Worm (Caenorhabditis elegans) whole organism, young adult: ENCODE measurements around the gene hpl-2.

ENCODE experiments used
- F10E7.11 ChIP-seq: sonication (generic microtip); optimal IDR thresholded peaks from 2 replicates; lab custom pipeline; 2017; ENCODE audit warnings: mild to moderate bottlenecking, missing genetic modification characterization, moderate library complexity, missing compliant biosample characterization
- F23B12.7 ChIP-seq: sonication (generic microtip); optimal IDR thresholded peaks from 2 replicates; lab custom pipeline; 2017; ENCODE audit warnings: missing genetic modification characterization, mild to moderate bottlenecking, missing compliant biosample characterization, antibody characterized with exemption, moderate library complexity; ENCODE audit not compliant: insufficient read depth
- F37B4.10 ChIP-seq: fragments of 200-800 bp; sonication (Bioruptor generic); IDR thresholded peaks from 2 replicates; pipeline ENCODE4 v1.3.6; 2022; ENCODE audit warnings: missing genetic modification characterization, missing compliant biosample characterization
- F57C9.4 ChIP-seq: sonication (generic microtip); optimal IDR thresholded peaks from 2 replicates; lab custom pipeline; 2017; ENCODE audit warnings: mild to moderate bottlenecking, missing genetic modification characterization, missing compliant biosample characterization
- K12H6.12 ChIP-seq: fragments of 200-800 bp; sonication (Bioruptor generic); optimal IDR thresholded peaks from 2 replicates; lab custom pipeline; 2018; ENCODE audit warnings: mild to moderate bottlenecking, missing genetic modification characterization, missing compliant biosample characterization
- Y53G8AR.9 ChIP-seq: fragments of 200-800 bp; sonication (Bioruptor generic); conservative IDR thresholded peaks from 2 replicates; pipeline ENCODE4 v1.3.6; 2022; ENCODE audit warnings: missing genetic modification reagents, missing genetic modification characterization, missing compliant biosample characterization
- Y79H2A.3 ChIP-seq: fragments of 200-800 bp; sonication (Bioruptor generic); conservative IDR thresholded peaks from 2 replicates; pipeline ENCODE4 v1.3.6; 2022; ENCODE audit warnings: missing genetic modification reagents, missing genetic modification characterization, missing compliant biosample characterization
- akir-1 ChIP-seq: fragments of 200-800 bp; sonication (Bioruptor generic); optimal IDR thresholded peaks from 2 replicates; lab custom pipeline; 2018; ENCODE audit warnings: mild to moderate bottlenecking, missing genetic modification characterization, moderate library complexity, missing compliant biosample characterization
- ama-1 ChIP-seq, 3 experiments: fragments of 150-350 bp in 1 of 3; sonication (generic microtip) in 2 of 3; optimal IDR thresholded peaks; 2 replicates each; lab custom pipeline; 2014 to 2018; ENCODE audit warnings: missing biosample characterization in 2 of 3, missing genetic modification characterization in 2 of 3, missing genetic modification reagents in 2 of 3
- atf-7 ChIP-seq: sonication (generic microtip); optimal IDR thresholded peaks from 2 replicates; lab custom pipeline; 2017; ENCODE audit warnings: mild to moderate bottlenecking, missing genetic modification characterization, missing compliant biosample characterization
- attf-6 ChIP-seq: fragments of 200-800 bp; sonication (Bioruptor generic); IDR thresholded peaks from 2 replicates; pipeline ENCODE4 v1.3.6; 2022; ENCODE audit warnings: missing genetic modification reagents, missing genetic modification characterization, missing compliant biosample characterization
- cebp-2 ChIP-seq: fragments of 200-800 bp; sonication (Bioruptor generic); IDR thresholded peaks from 2 replicates; pipeline ENCODE4 v1.3.6; 2022; ENCODE audit warnings: missing genetic modification characterization, missing compliant biosample characterization
- ceh-100 ChIP-seq: fragments of 200-800 bp; sonication (Bioruptor generic); IDR thresholded peaks from 2 replicates; pipeline ENCODE4 v1.3.6; 2022; ENCODE audit warnings: missing genetic modification reagents, missing genetic modification characterization, missing compliant biosample characterization
- ceh-40 ChIP-seq: fragments of 200-800 bp; sonication (Bioruptor generic); IDR thresholded peaks from 2 replicates; pipeline ENCODE4 v1.3.6; 2022; ENCODE audit warnings: missing genetic modification characterization, missing compliant biosample characterization
- ceh-91 ChIP-seq: fragments of 200-800 bp; sonication (Bioruptor generic); IDR thresholded peaks from 2 replicates; pipeline ENCODE4 v1.3.6; 2022; ENCODE audit warnings: missing genetic modification reagents, missing genetic modification characterization, missing compliant biosample characterization
- chd-7 ChIP-seq: sonication (generic microtip); optimal IDR thresholded peaks from 2 replicates; lab custom pipeline; 2016; ENCODE audit warnings: mild to moderate bottlenecking, missing genetic modification characterization, moderate library complexity, missing compliant biosample characterization
- die-1 ChIP-seq: sonication (generic microtip); optimal IDR thresholded peaks from 2 replicates; lab custom pipeline; 2016; ENCODE audit warnings: missing genotype, mild to moderate bottlenecking, missing genetic modification characterization, missing compliant biosample characterization
- efl-1 ChIP-seq: fragments of 150-350 bp; optimal IDR thresholded peaks from 2 replicates; lab custom pipeline; 2014; ENCODE audit warnings: missing biosample characterization, missing genetic modification reagents, missing genetic modification characterization
- ets-4 ChIP-seq: fragments of 200-800 bp; sonication (Bioruptor generic); optimal IDR thresholded peaks from 2 replicates; lab custom pipeline; 2018; ENCODE audit warnings: mild to moderate bottlenecking, missing genetic modification characterization, missing compliant biosample characterization
- fkh-3 ChIP-seq: sonication (generic microtip); optimal IDR thresholded peaks from 2 replicates; lab custom pipeline; 2016; ENCODE audit warnings: mild to moderate bottlenecking, missing genetic modification characterization, missing compliant biosample characterization
- gei-17 ChIP-seq: fragments of 200-800 bp; sonication (Bioruptor generic); optimal IDR thresholded peaks from 2 replicates; lab custom pipeline; 2018; ENCODE audit warnings: mild to moderate bottlenecking, missing genetic modification characterization, missing compliant biosample characterization
- hlh-26 ChIP-seq: fragments of 200-800 bp; sonication (Bioruptor generic); conservative IDR thresholded peaks from 2 replicates; pipeline ENCODE4 v1.3.6; 2022; ENCODE audit warnings: missing genetic modification reagents, missing genetic modification characterization, missing compliant biosample characterization
- let-607 ChIP-seq, 2 experiments: fragments of 200-800 bp in 1 of 2; sonication (Bioruptor generic) in 1 of 2; sonication (generic microtip) in 1 of 2; optimal IDR thresholded peaks; 2 replicates each; lab custom pipeline; 2016 to 2018; ENCODE audit warnings: mild to moderate bottlenecking in 2 of 2, missing compliant biosample characterization in 2 of 2, missing genetic modification characterization in 2 of 2, moderate library complexity in 2 of 2, missing genotype in 1 of 2
- lin-26 ChIP-seq: fragments of 200-800 bp; sonication (Bioruptor generic); IDR thresholded peaks from 2 replicates; pipeline ENCODE4 v1.3.6; 2022; ENCODE audit warnings: missing genetic modification reagents, missing genetic modification characterization, missing compliant biosample characterization
- lsy-27 ChIP-seq: sonication (generic microtip); optimal IDR thresholded peaks from 2 replicates; lab custom pipeline; 2017; ENCODE audit warnings: missing genetic modification characterization, mild to moderate bottlenecking, missing compliant biosample characterization, antibody characterized with exemption, missing genotype, borderline replicate concordance; ENCODE audit not compliant: insufficient read depth
- mxl-1 ChIP-seq: sonication (generic microtip); optimal IDR thresholded peaks from 2 replicates; lab custom pipeline; 2016; ENCODE audit warnings: missing genetic modification characterization, missing compliant biosample characterization
- nfyb-1 ChIP-seq: fragments of 200-800 bp; sonication (Bioruptor generic); IDR thresholded peaks from 2 replicates; pipeline ENCODE4 v1.3.6; 2022; ENCODE audit warnings: missing genetic modification reagents, missing genetic modification characterization, missing compliant biosample characterization
- nhr-120 ChIP-seq: fragments of 200-800 bp; sonication (Bioruptor generic); IDR thresholded peaks from 2 replicates; pipeline ENCODE4 v1.3.6; 2022; ENCODE audit warnings: missing genetic modification characterization, missing compliant biosample characterization
- nhr-27 ChIP-seq: fragments of 200-800 bp; sonication (Bioruptor generic); optimal IDR thresholded peaks from 2 replicates; lab custom pipeline; 2018; ENCODE audit warnings: mild to moderate bottlenecking, missing genetic modification characterization, moderate library complexity, missing compliant biosample characterization
- nhr-90 ChIP-seq: sonication (generic microtip); optimal IDR thresholded peaks from 2 replicates; lab custom pipeline; 2016; ENCODE audit warnings: missing genotype, mild to moderate bottlenecking, missing genetic modification characterization, missing compliant biosample characterization
- pbrm-1 ChIP-seq: fragments of 200-800 bp; sonication (Bioruptor generic); IDR thresholded peaks from 2 replicates; pipeline ENCODE4 v1.3.6; 2022; ENCODE audit warnings: missing genetic modification reagents, missing genetic modification characterization, missing compliant biosample characterization
- rcor-1 ChIP-seq: fragments of 200-800 bp; sonication (Bioruptor generic); IDR thresholded peaks from 2 replicates; pipeline ENCODE4 v1.3.6; 2022; ENCODE audit warnings: missing genetic modification reagents, missing genetic modification characterization, missing compliant biosample characterization
- rpc-1 ChIP-seq, 2 experiments: fragments of 150-350 bp in 1 of 2; sonication (generic microtip) in 1 of 2; optimal IDR thresholded peaks; 2 replicates each; lab custom pipeline; 2014 to 2018; ENCODE audit warnings: missing biosample characterization in 1 of 2, missing genetic modification characterization in 1 of 2, missing genetic modification reagents in 1 of 2, missing genotype in 1 of 2
- sdz-38 ChIP-seq: sonication (generic microtip); optimal IDR thresholded peaks from 2 replicates; lab custom pipeline; 2016; ENCODE audit warnings: missing genotype, missing genetic modification characterization, missing compliant biosample characterization
- sea-2 ChIP-seq: fragments of 200-800 bp; sonication (Bioruptor generic); IDR thresholded peaks from 2 replicates; pipeline ENCODE4 v1.3.6; 2022; ENCODE audit warnings: missing genetic modification characterization, missing compliant biosample characterization
- snpc-1.1 ChIP-seq: sonication (generic microtip); optimal IDR thresholded peaks from 2 replicates; lab custom pipeline; 2017; ENCODE audit warnings: missing genetic modification characterization, mild to moderate bottlenecking, missing compliant biosample characterization, antibody characterized with exemption, moderate library complexity, missing genotype, missing genetic modification reagents; ENCODE audit not compliant: insufficient read depth
- snpc-1.3 ChIP-seq: sonication (generic microtip); optimal IDR thresholded peaks from 2 replicates; lab custom pipeline; 2017; ENCODE audit warnings: missing genetic modification characterization, mild to moderate bottlenecking, missing compliant biosample characterization, antibody characterized with exemption, moderate library complexity, missing genotype, missing genetic modification reagents; ENCODE audit not compliant: insufficient read depth
- snpc-3.4 ChIP-seq: sonication (generic microtip); optimal IDR thresholded peaks from 2 replicates; lab custom pipeline; 2017; ENCODE audit warnings: missing genetic modification characterization, mild to moderate bottlenecking, missing compliant biosample characterization, antibody characterized with exemption, moderate library complexity, missing genotype, missing genetic modification reagents
- tbp1 ChIP-seq: fragments of 200-800 bp; sonication (Bioruptor generic); optimal IDR thresholded peaks from 2 replicates; lab custom pipeline; 2018; ENCODE audit warnings: mild to moderate bottlenecking, missing genetic modification characterization, missing compliant biosample characterization
- tbx-9 ChIP-seq: sonication (generic microtip); optimal IDR thresholded peaks from 2 replicates; lab custom pipeline; 2016; ENCODE audit warnings: borderline replicate concordance, missing genetic modification characterization, inconsistent platforms, missing compliant biosample characterization
- tlf-1 ChIP-seq: fragments of 200-800 bp; sonication (Bioruptor generic); optimal IDR thresholded peaks from 2 replicates; lab custom pipeline; 2018; ENCODE audit warnings: mild to moderate bottlenecking, missing genetic modification characterization, missing compliant biosample characterization
- zim-3 ChIP-seq: sonication (generic microtip); optimal IDR thresholded peaks from 2 replicates; lab custom pipeline; 2017; ENCODE audit warnings: mild to moderate bottlenecking, missing genetic modification characterization, moderate library complexity, missing compliant biosample characterization
- ztf-22 ChIP-seq: fragments of 200-800 bp; sonication (Bioruptor generic); optimal IDR thresholded peaks from 2 replicates; lab custom pipeline; 2018; ENCODE audit warnings: mild to moderate bottlenecking, missing genetic modification characterization, moderate library complexity, missing compliant biosample characterization
- ztf-3 ChIP-seq: fragments of 200-800 bp; sonication (Bioruptor generic); optimal IDR thresholded peaks from 2 replicates; lab custom pipeline; 2018; ENCODE audit warnings: mild to moderate bottlenecking, missing genetic modification characterization, missing compliant biosample characterization

The hpl-2 gene

ce11 chrIII:10747620-10748479 lies 7.5 kb downstream of the hpl-2 start, which contains the start of the genes ran-1 and dkc-1 (continued):
- TF ChIP-seq chd-7, result no peak
- no peak for TF ChIP-seq F10E7.11 (tag; lab: Kevin White, UChicago)
- no peak for TF ChIP-seq akir-1 (GFP tag; lab: Kevin White, UChicago)
- TF ChIP-seq nhr-120 (GFP tag; lab: Robert Waterston, UW), result no peak
- TF ChIP-seq K12H6.12, result peak; percentile 63
- peak; percentile 91 for TF ChIP-seq snpc-3.4 (tag; lab: Kevin White, UChicago)
- no peak for TF ChIP-seq nhr-90
- no peak for TF ChIP-seq gei-17 (GFP tag; lab: Kevin White, UChicago)
- TF ChIP-seq F37B4.10 (GFP tag; lab: Robert Waterston, UW), result no peak
- TF ChIP-seq cebp-2 (GFP tag; lab: Robert Waterston, UW), result no peak
- no peak for TF ChIP-seq atf-7 (tag; lab: Kevin White, UChicago)
- no peak for TF ChIP-seq lsy-27 (tag; lab: Kevin White, UChicago)
- TF ChIP-seq snpc-1.1 (tag; lab: Kevin White, UChicago), result peak; percentile 54
- TF ChIP-seq ztf-3 (GFP tag; lab: Kevin White, UChicago), result no peak
- TF ChIP-seq ceh-91 (GFP tag; lab: Robert Waterston, UW), result peak; percentile 95
- peak; percentile 79 for TF ChIP-seq snpc-1.3 (tag; lab: Kevin White, UChicago)
- TF ChIP-seq zim-3 (tag; lab: Kevin White, UChicago), result no peak
- no peak for TF ChIP-seq rpc-1 (optimal IDR thresholded peaks at IDR 0.05; lab: Kevin White, UChicago)
- TF ChIP-seq rpc-1 (tag; optimal IDR thresholded peaks at IDR 0.05; lab: Kevin White, UChicago), result no peak
- no peak for TF ChIP-seq ceh-40 (GFP tag; lab: Robert Waterston, UW)
- TF ChIP-seq ama-1 (optimal IDR thresholded peaks at IDR 0.05; lab: Kevin White, UChicago), result no peak
- TF ChIP-seq ama-1 (GFP tag; optimal IDR thresholded peaks at IDR 0.05; lab: Kevin White, UChicago), result no peak
- TF ChIP-seq tbx-9 (tag; lab: Kevin White, UChicago), result no peak
- TF ChIP-seq hlh-26, result no peak
- TF ChIP-seq ceh-100 (GFP tag; lab: Robert Waterston, UW), result peak; percentile 53
- TF ChIP-seq nhr-27, result no peak
- TF ChIP-seq Y79H2A.3, result 0 out of 2 replicates have a peak, but pooled peaks have one; percentile 7
- no peak for TF ChIP-seq sea-2 (GFP tag; lab: Robert Waterston, UW)
- TF ChIP-seq let-607 (tag; optimal IDR thresholded peaks at IDR 0.05; lab: Kevin White, UChicago), result no peak
- peak; percentile 92 for TF ChIP-seq tlf-1 (GFP tag; lab: Kevin White, UChicago)
- no peak for TF ChIP-seq fkh-3 (tag; lab: Kevin White, UChicago)
- no peak for TF ChIP-seq F57C9.4 (tag; lab: Kevin White, UChicago)
- TF ChIP-seq efl-1 (GFP tag; lab: Kevin White, UChicago), result peak; percentile 98
- TF ChIP-seq nfyb-1, result peak; percentile 79; the same call in 1 of the 2 replicates
- TF ChIP-seq, all 124 proteins: peak for 54

- peak; percentile 43 for TF ChIP-seq nhr-90
- no peak for TF ChIP-seq let-607 (tag; optimal IDR thresholded peaks at IDR 0.05; lab: Kevin White, UChicago)
- peak; percentile 52 for TF ChIP-seq tbp1 (GFP tag; lab: Kevin White, UChicago)
- TF ChIP-seq F23B12.7 (tag; lab: Kevin White, UChicago), result peak; percentile 32
- TF ChIP-seq sdz-38, result no peak
- TF ChIP-seq efl-1 (GFP tag; lab: Kevin White, UChicago), result peak; percentile 62
- TF ChIP-seq attf-6 (GFP tag; lab: Robert Waterston, UW), result peak; percentile 87
- TF ChIP-seq Y53G8AR.9, result peak; percentile 94
- TF ChIP-seq ets-4 (GFP tag; lab: Kevin White, UChicago), result peak; percentile 49
- TF ChIP-seq snpc-1.3 (tag; lab: Kevin White, UChicago), result peak; percentile 69
- no peak for TF ChIP-seq hlh-26
- TF ChIP-seq pbrm-1 (GFP tag; lab: Robert Waterston, UW), result peak; percentile 75; the same call in 1 of the 2 replicates
- TF ChIP-seq rcor-1 (GFP tag; lab: Robert Waterston, UW), result peak; percentile 66
- TF ChIP-seq die-1 (tag; lab: Kevin White, UChicago), result peak; percentile 80
- peak; percentile 25 for TF ChIP-seq ztf-22 (GFP tag; lab: Kevin White, UChicago)
- TF ChIP-seq mxl-1 (tag; lab: Kevin White, UChicago), result peak; percentile 33
- peak; percentile 77 for TF ChIP-seq F10E7.11 (tag; lab: Kevin White, UChicago)
- TF ChIP-seq lin-26 (GFP tag; lab: Robert Waterston, UW), result peak; percentile 87
- 0 out of 2 replicates have a peak, but pooled peaks have one; percentile 11 for TF ChIP-seq F37B4.10 (GFP tag; lab: Robert Waterston, UW)
These were observed 8.9 kb downstream of the hpl-2 start for ce11 chrIII:10746406-10746807.
